Fruit fly (Drosophila melanogaster) whole organism, embryonic: ENCODE results near the gene nst.
A peak's percentile ranks its signal among the peaks of the same experiment; 100 is the strongest.

Source experiments
- ATbp ChIP-seq: fragments of 200-800 bp; sonication (Bioruptor generic); optimal IDR thresholded peaks from 2 replicates; lab custom pipeline; 2017; ENCODE audit warnings: missing biosample characterization, mild to moderate bottlenecking, missing genetic modification characterization, missing genetic modification reagents
- Antp ChIP-seq: fragments of 200-800 bp; sonication (Bioruptor generic); optimal IDR thresholded peaks from 3 replicates; lab custom pipeline; 2016; ENCODE audit warnings: missing biosample characterization, missing genetic modification characterization
- Awh ChIP-seq: fragments of 200-800 bp; sonication (Bioruptor generic); IDR thresholded peaks from 2 replicates; pipeline ENCODE4, ENCODE4 v1.3.6; 2022; ENCODE audit warnings: missing biosample characterization, missing genetic modification characterization
- B-H1 ChIP-seq: fragments of 200-800 bp; sonication (Bioruptor generic); IDR thresholded peaks from 3 replicates; pipeline ENCODE4 v1.3.6; 2022; ENCODE audit warnings: missing biosample characterization, missing genetic modification characterization
- CG10267 ChIP-seq: fragments of 200-800 bp; sonication (Bioruptor generic); optimal IDR thresholded peaks from 2 replicates; lab custom pipeline; 2018; ENCODE audit warnings: missing biosample characterization, mild to moderate bottlenecking, missing genetic modification characterization, moderate library complexity
- CG10543 ChIP-seq: fragments of 200-800 bp; sonication (Bioruptor generic); optimal IDR thresholded peaks from 3 replicates; lab custom pipeline; 2017; ENCODE audit warnings: missing biosample characterization, mild to moderate bottlenecking, missing genetic modification characterization, moderate library complexity
- CG12104 ChIP-seq: fragments of 200-800 bp; sonication (Bioruptor generic); optimal IDR thresholded peaks from 3 replicates; lab custom pipeline; 2016; ENCODE audit warnings: missing biosample characterization, missing genetic modification characterization
- CG12942 ChIP-seq: fragments of 200-800 bp; sonication (Bioruptor generic); optimal IDR thresholded peaks from 3 replicates; lab custom pipeline; 2016; ENCODE audit warnings: missing biosample characterization, missing genetic modification characterization
- CG14965 ChIP-seq: fragments of 200-800 bp; sonication (Bioruptor generic); optimal IDR thresholded peaks from 2 replicates; lab custom pipeline; 2016; ENCODE audit warnings: missing biosample characterization, missing genetic modification characterization, borderline replicate concordance
- CG16813 ChIP-seq: fragments of 200-800 bp; sonication (Bioruptor generic); IDR thresholded peaks from 3 replicates; pipeline ENCODE4 v1.3.6; 2022; ENCODE audit warnings: missing biosample characterization, missing genetic modification characterization; ENCODE audit not compliant: partially characterized antibody
- CG17612 ChIP-seq: fragments of 200-800 bp; sonication (Bioruptor generic); IDR thresholded peaks from 2 replicates; pipeline ENCODE4 v1.3.6; 2022; ENCODE audit warnings: missing biosample characterization, missing genetic modification characterization
- CG34376 ChIP-seq: fragments of 200-800 bp; sonication (Bioruptor generic); optimal IDR thresholded peaks from 2 replicates; lab custom pipeline; 2018; ENCODE audit warnings: missing biosample characterization, mild to moderate bottlenecking, missing genetic modification characterization
- CG3726 ChIP-seq: fragments of 200-800 bp; sonication (Bioruptor generic); IDR thresholded peaks from 3 replicates; pipeline ENCODE4, ENCODE4 v1.3.6; 2022; ENCODE audit warnings: missing biosample characterization, missing genetic modification characterization
- CG3995 ChIP-seq: fragments of 200-800 bp; sonication (Bioruptor generic); optimal IDR thresholded peaks from 3 replicates; lab custom pipeline; 2016; ENCODE audit warnings: missing biosample characterization, missing genetic modification characterization
- CG4730 ChIP-seq: fragments of 200-800 bp; sonication (Bioruptor generic); IDR thresholded peaks from 2 replicates; pipeline ENCODE4 v1.3.6; 2022; ENCODE audit warnings: missing biosample characterization, missing genetic modification characterization
- CG6175 ChIP-seq: fragments of 200-800 bp; sonication (Bioruptor generic); IDR thresholded peaks from 3 replicates; pipeline ENCODE4 v1.3.6; 2022; ENCODE audit warnings: missing biosample characterization, missing genetic modification characterization
- CG6791 ChIP-seq: fragments of 200-800 bp; sonication (Bioruptor generic); IDR thresholded peaks from 3 replicates; pipeline ENCODE4 v1.3.6; 2022; ENCODE audit warnings: missing biosample characterization, missing genetic modification characterization; ENCODE audit not compliant: partially characterized antibody
- GATAe ChIP-seq: fragments of 200-800 bp; sonication (Bioruptor generic); conservative IDR thresholded peaks from 2 replicates; pipeline ENCODE4 v1.3.6; 2022; ENCODE audit warnings: missing biosample characterization, missing genetic modification characterization
- HLHmδ ChIP-seq: fragments of 200-800 bp; sonication (Bioruptor generic); optimal IDR thresholded peaks from 2 replicates; lab custom pipeline; 2018; ENCODE audit warnings: missing biosample characterization, mild to moderate bottlenecking, missing genetic modification characterization, moderate library complexity
- Hey ChIP-seq: fragments of 200-800 bp; sonication (Bioruptor generic); optimal IDR thresholded peaks from 3 replicates; lab custom pipeline; 2018; ENCODE audit warnings: missing biosample characterization, mild to moderate bottlenecking, missing genetic modification characterization
- HmgZ ChIP-seq: fragments of 200-800 bp; sonication (Bioruptor generic); optimal IDR thresholded peaks from 2 replicates; lab custom pipeline; 2018; ENCODE audit warnings: missing biosample characterization, mild to moderate bottlenecking, missing genetic modification characterization
- Med ChIP-seq: fragments of 200-800 bp; sonication (Bioruptor generic); peaks from one replicate; lab custom pipeline; 2016; ENCODE audit warnings: missing biosample characterization, missing genetic modification characterization, mild to moderate bottlenecking, inconsistent platforms, moderate library complexity
- Nf-YC ChIP-seq: fragments of 200-800 bp; optimal IDR thresholded peaks from 3 replicates; lab custom pipeline; 2019; ENCODE audit warnings: missing biosample characterization, mild to moderate bottlenecking, missing genetic modification characterization, moderate library complexity
- Rfx ChIP-seq: fragments of 200-800 bp; sonication (Bioruptor generic); IDR thresholded peaks from 2 replicates; pipeline ENCODE4 v1.3.6; 2022; ENCODE audit warnings: missing biosample characterization, missing genetic modification characterization
- Rx ChIP-seq: fragments of 200-800 bp; sonication (Bioruptor generic); IDR thresholded peaks from 2 replicates; pipeline ENCODE4 v1.3.6; 2022; ENCODE audit warnings: missing biosample characterization, missing genetic modification characterization
- Sox102F ChIP-seq: fragments of 200-800 bp; sonication (Bioruptor generic); optimal IDR thresholded peaks from 2 replicates; lab custom pipeline; 2018; ENCODE audit warnings: missing biosample characterization, mild to moderate bottlenecking, missing genetic modification characterization, moderate library complexity
- TFAM ChIP-seq: fragments of 200-800 bp; sonication (Bioruptor generic); optimal IDR thresholded peaks from 2 replicates; lab custom pipeline; 2017; ENCODE audit warnings: missing biosample characterization, missing genetic modification characterization, inconsistent platforms
- ash1 ChIP-seq: fragments of 200-800 bp; sonication (Bioruptor generic); optimal IDR thresholded peaks from 2 replicates; lab custom pipeline; 2018; ENCODE audit warnings: missing biosample characterization, mild to moderate bottlenecking, missing genetic modification characterization
- ci ChIP-seq: fragments of 200-800 bp; sonication (Bioruptor generic); IDR thresholded peaks from 3 replicates; pipeline ENCODE4 v1.3.6; 2022; ENCODE audit warnings: missing biosample characterization, missing genetic modification characterization
- crol ChIP-seq: fragments of 200-800 bp; sonication (Bioruptor generic); IDR thresholded peaks from 2 replicates; pipeline ENCODE4 v1.3.6; 2022; ENCODE audit warnings: missing biosample characterization, missing genetic modification characterization
- ems ChIP-seq: fragments of 200-800 bp; sonication (Bioruptor generic); optimal IDR thresholded peaks from 3 replicates; lab custom pipeline; 2016; ENCODE audit warnings: missing biosample characterization, missing genetic modification characterization
- ewg ChIP-seq: fragments of 200-800 bp; sonication (Bioruptor generic); optimal IDR thresholded peaks from 3 replicates; lab custom pipeline; 2017; ENCODE audit warnings: mild to moderate bottlenecking, missing biosample characterization, missing genetic modification reagents, missing genetic modification characterization
- exex ChIP-seq: fragments of 200-800 bp; sonication (Bioruptor generic); optimal IDR thresholded peaks from 4 replicates; lab custom pipeline; 2018; ENCODE audit warnings: missing biosample characterization, mild to moderate bottlenecking, missing genetic modification characterization, moderate library complexity
- grn ChIP-seq: fragments of 200-800 bp; sonication (Bioruptor generic); optimal IDR thresholded peaks from 3 replicates; lab custom pipeline; 2017; ENCODE audit warnings: missing biosample characterization, missing genetic modification characterization
- hb ChIP-seq: fragments of 200-800 bp; sonication (Bioruptor generic); IDR thresholded peaks from 3 replicates; pipeline ENCODE4 v1.3.6; 2022; ENCODE audit warnings: missing biosample characterization, missing genetic modification characterization; ENCODE audit not compliant: partially characterized antibody
- her ChIP-seq: fragments of 200-800 bp; sonication (Bioruptor generic); optimal IDR thresholded peaks from 2 replicates; lab custom pipeline; 2016; ENCODE audit warnings: missing biosample characterization, missing genetic modification characterization
- hkb ChIP-seq, 2 experiments: fragments of 200-800 bp in 1 of 2; fragments of >200 bp in 1 of 2; sonication (Bioruptor generic) in 1 of 2; IDR thresholded peaks in 1 of 2; optimal IDR thresholded peaks in 1 of 2; 2 replicates each; pipeline versions ENCODE4 v1.3.6 to Lab custom; 2017 to 2022; ENCODE audit warnings: missing biosample characterization in 1 of 2, missing genetic modification characterization in 1 of 2
- mirr ChIP-seq: fragments of 200-800 bp; sonication (Bioruptor generic); optimal IDR thresholded peaks from 3 replicates; lab custom pipeline; 2018; ENCODE audit warnings: missing biosample characterization, mild to moderate bottlenecking, missing genetic modification characterization
- phol ChIP-seq: fragments of 200-800 bp; sonication (Bioruptor generic); optimal IDR thresholded peaks from 3 replicates; lab custom pipeline; 2018; ENCODE audit warnings: missing biosample characterization, mild to moderate bottlenecking, missing genetic modification characterization, moderate library complexity
- row ChIP-seq: fragments of 200-800 bp; sonication (Bioruptor generic); IDR thresholded peaks from 3 replicates; pipeline ENCODE4 v1.3.6; 2022; ENCODE audit warnings: missing biosample characterization, missing genetic modification characterization
- scrt ChIP-seq: fragments of 200-800 bp; sonication (Bioruptor generic); optimal IDR thresholded peaks from 2 replicates; lab custom pipeline; 2018; ENCODE audit warnings: missing biosample characterization, mild to moderate bottlenecking, missing genetic modification characterization, moderate library complexity
- sens ChIP-seq: fragments of 200-800 bp; sonication (Bioruptor generic); peaks from one replicate; lab custom pipeline; 2016; ENCODE audit warnings: missing biosample characterization, missing genetic modification characterization
- slou ChIP-seq: fragments of 200-800 bp; sonication (Bioruptor generic); optimal IDR thresholded peaks from 3 replicates; lab custom pipeline; 2016; ENCODE audit warnings: missing biosample characterization, missing genetic modification characterization
- sna ChIP-seq: fragments of 200-800 bp; sonication (Bioruptor generic); IDR thresholded peaks from 2 replicates; pipeline ENCODE4 v1.3.6; 2022; ENCODE audit warnings: missing biosample characterization, missing genetic modification characterization; ENCODE audit not compliant: partially characterized antibody
- sug ChIP-seq: fragments of 200-800 bp; optimal IDR thresholded peaks from 2 replicates; lab custom pipeline; 2019; ENCODE audit warnings: missing biosample characterization, mild to moderate bottlenecking, missing genetic modification characterization, moderate library complexity
- tx ChIP-seq: fragments of 200-800 bp; sonication (Bioruptor generic); optimal IDR thresholded peaks from 2 replicates; lab custom pipeline; 2016; ENCODE audit warnings: missing biosample characterization, missing genetic modification characterization
- vnd ChIP-seq: fragments of 200-800 bp; sonication (Bioruptor generic); IDR thresholded peaks from 3 replicates; pipeline ENCODE4 v1.3.6; 2022; ENCODE audit warnings: missing biosample characterization, missing genetic modification characterization; ENCODE audit not compliant: partially characterized antibody
- z ChIP-seq: fragments of 200-800 bp; sonication (Bioruptor generic); IDR thresholded peaks from 3 replicates; pipeline ENCODE4 v1.3.6; 2022; ENCODE audit warnings: missing biosample characterization, missing genetic modification characterization
- zfh2 ChIP-seq: fragments of 200-800 bp; sonication (Bioruptor generic); optimal IDR thresholded peaks from 2 replicates; lab custom pipeline; 2016; ENCODE audit warnings: missing biosample characterization, missing genetic modification characterization

nst gene

DNA sequence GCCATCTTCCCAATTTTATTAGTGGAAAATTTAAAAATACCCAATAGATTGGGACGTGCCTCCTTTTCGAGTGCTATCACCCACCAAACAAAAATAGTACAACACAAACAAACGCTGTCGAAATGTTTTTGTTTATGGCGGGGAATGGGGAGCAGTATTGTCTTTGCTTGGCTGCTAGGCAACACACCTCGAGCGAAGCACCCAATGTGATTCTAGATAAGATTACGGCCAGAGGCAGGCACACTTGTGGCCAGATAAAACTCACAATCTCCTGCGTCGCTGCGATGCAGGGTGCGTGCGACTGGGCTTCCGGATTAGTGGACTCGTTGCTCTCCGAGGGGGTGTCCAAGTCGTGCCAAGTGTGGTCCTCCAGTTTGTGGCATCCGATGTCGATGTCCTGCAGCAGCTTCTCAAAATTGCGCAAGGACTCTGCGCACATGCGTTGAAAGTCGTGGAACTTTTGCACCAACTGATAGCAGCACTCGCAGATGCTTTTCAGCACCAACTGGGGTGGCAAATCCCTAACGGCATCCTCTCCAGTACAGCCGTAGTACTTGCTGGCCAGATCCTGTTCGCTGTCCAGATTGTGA, 22.9 kb downstream of the nst start:
- TF ChIP-seq Med (GFP tag; lab: Kevin White, UChicago) (peak; percentile 31), Rx (GFP tag; lab: Robert Waterston, UW) (no peak), zfh2 (GFP tag; lab: Kevin White, UChicago) (no peak), Awh (no peak), GATAe (GFP tag; lab: Robert Waterston, UW) (peak; percentile 72), CG34376 (GFP tag; lab: Kevin White, UChicago) (no peak), hkb (optimal IDR thresholded peaks at IDR 0.05; lab: Kevin White, UChicago) (no peak), hkb (GFP tag; IDR thresholded peaks at IDR 0.05; lab: Robert Waterston, UW) (0 out of 2 replicates have a peak, but pooled peaks have one; percentile 23), CG12942 (GFP tag; lab: Kevin White, UChicago) (no peak), B-H1 (GFP tag; lab: Robert Waterston, UW) (no peak), hb (GFP tag; lab: Robert Waterston, UW) (no peak), TFAM (no peak), sug (tag; lab: Kevin White, UChicago) (peak; percentile 68), vnd (GFP tag; lab: Robert Waterston, UW) (0 out of 3 replicates have a peak, but pooled peaks have one; percentile 16), Rfx (GFP tag; lab: Robert Waterston, UW) (peak; percentile 46; the same call in 1 of the 2 replicates), Nf-YC (tag; lab: Kevin White, UChicago) (no peak), exex (tag; lab: Kevin White, UChicago) (peak; percentile 26), crol (peak; percentile 11; the same call in 1 of the 2 replicates), Antp (GFP tag; lab: Kevin White, UChicago) (no peak), CG6791 (GFP tag; lab: Robert Waterston, UW) (no peak), ci (GFP tag; lab: Robert Waterston, UW) (peak; percentile 55; the same call in 2 of the 3 replicates), CG3995 (peak; percentile 52), HmgZ (tag; lab: Kevin White, UChicago) (peak; percentile 33), CG16813 (GFP tag; lab: Robert Waterston, UW) (0 out of 3 replicates have a peak, but pooled peaks have one; percentile 21), CG6175 (GFP tag; lab: Robert Waterston, UW) (peak; percentile 76; the same call in 2 of the 3 replicates), slou (GFP tag; lab: Kevin White, UChicago) (no peak), CG10543 (peak; percentile 16), Hey (tag; lab: Kevin White, UChicago) (peak; percentile 69), CG3726 (no peak), CG10267 (no peak), tx (GFP tag; lab: Kevin White, UChicago) (no peak), mirr (GFP tag; lab: Kevin White, UChicago) (peak; percentile 9), CG17612 (GFP tag; lab: Robert Waterston, UW) (no peak), her (peak; percentile 62), ATbp (no peak), row (GFP tag; lab: Robert Waterston, UW) (peak; percentile 30; the same call in 1 of the 3 replicates), ems (no peak), CG12104 (GFP tag; lab: Kevin White, UChicago) (no peak), ash1 (GFP tag; lab: Kevin White, UChicago) (no peak), sens (peak; percentile 68), phol (tag; lab: Kevin White, UChicago) (no peak), sna (GFP tag; lab: Robert Waterston, UW) (no peak), scrt (no peak), CG14965 (GFP tag; lab: Kevin White, UChicago) (no peak), grn (peak; percentile 95), HLHmδ (GFP tag; lab: Kevin White, UChicago) (peak; percentile 14), z (GFP tag; lab: Robert Waterston, UW) (peak; percentile 42; the same call in 2 of the 3 replicates), CG4730 (GFP tag; lab: Robert Waterston, UW) (no peak), ewg (GFP tag; lab: Kevin White, UChicago) (peak; percentile 71), Sox102F (GFP tag; lab: Kevin White, UChicago) (no peak)
